Worm (Caenorhabditis elegans): ENCODE measurements around the gene ctns-1.

ctns-1 gene

DNA sequence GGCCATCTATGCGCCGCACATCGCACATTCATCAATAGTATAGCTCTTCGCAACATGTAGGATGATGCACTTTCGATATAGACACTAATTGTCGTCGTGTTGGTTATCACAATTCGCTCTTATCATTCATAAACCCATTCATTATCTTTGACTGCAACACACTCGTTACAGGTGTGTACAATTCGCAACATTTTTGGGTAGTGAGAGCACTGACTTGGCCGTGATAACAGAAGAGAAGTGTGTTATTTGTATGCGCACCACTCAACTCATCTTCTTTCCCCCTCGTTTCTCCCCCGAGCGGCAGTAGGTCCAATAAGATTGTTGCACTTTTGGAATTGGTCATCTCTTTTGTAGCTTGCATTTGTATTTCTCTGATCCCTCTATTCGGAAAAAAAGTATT lies 9.4 kb downstream of the ctns-1 start:
- no peak for TF ChIP-seq T26A8.4 (GFP tag; IDR thresholded peaks at IDR 0.05)
- no peak for TF ChIP-seq ceh-62 (tag; optimal IDR thresholded peaks at IDR 0.05)
- no peak for TF ChIP-seq rbr-2 (tag; optimal IDR thresholded peaks at IDR 0.05)
- TF ChIP-seq zip-2 (tag; optimal IDR thresholded peaks at IDR 0.05): no peak
- no peak for TF ChIP-seq hif-1 (tag; optimal IDR thresholded peaks at IDR 0.05)
- peak in 1 of 2 experiments; percentile 30 for TF ChIP-seq lsy-2 (tag; optimal IDR thresholded peaks at IDR 0.05)
- TF ChIP-seq daf-8 (GFP tag; IDR thresholded peaks at IDR 0.05): no peak
- TF ChIP-seq vab-7 (GFP tag; IDR thresholded peaks at IDR 0.05): no peak
- no peak for TF ChIP-seq spr-3 (GFP tag; optimal IDR thresholded peaks at IDR 0.05)
- TF ChIP-seq nhr-102 (tag; optimal IDR thresholded peaks at IDR 0.05): peak; percentile 5
- TF ChIP-seq dpl-1 (GFP tag; optimal IDR thresholded peaks at IDR 0.05): no peak
- TF ChIP-seq mxl-3 (GFP tag; optimal IDR thresholded peaks at IDR 0.05): peak; percentile 73
- no peak for TF ChIP-seq cey-2 (tag; optimal IDR thresholded peaks at IDR 0.05; ENCODE audit: borderline replicate concordance, insufficient read depth)
- no peak for TF ChIP-seq unc-130 (GFP tag; optimal IDR thresholded peaks at IDR 0.05)
- TF ChIP-seq gei-8 (GFP tag; optimal IDR thresholded peaks at IDR 0.05): no peak
- TF ChIP-seq lim-7 (GFP tag; IDR thresholded peaks at IDR 0.05): no peak
- no peak for TF ChIP-seq snpc-1.2 (GFP tag; IDR thresholded peaks at IDR 0.05)
- peak; percentile 72 for TF ChIP-seq dmd-6 (GFP tag; IDR thresholded peaks at IDR 0.05)
- TF ChIP-seq attf-4 (tag; optimal IDR thresholded peaks at IDR 0.05): no peak
- TF ChIP-seq Y48G9A.11 (GFP tag; IDR thresholded peaks at IDR 0.05): no peak
- no peak for TF ChIP-seq ZK546.5 (tag; optimal IDR thresholded peaks at IDR 0.05)
- peak; percentile 77 for TF ChIP-seq hlh-11 (tag; optimal IDR thresholded peaks at IDR 0.05)
- no peak for TF ChIP-seq tag-97 (GFP tag; IDR thresholded peaks at IDR 0.05)
- TF ChIP-seq fos-1 (tag; optimal IDR thresholded peaks at IDR 0.05): no peak
- peak; percentile 22 for TF ChIP-seq duxl-1 (tag; optimal IDR thresholded peaks at IDR 0.05; ENCODE audit: poor library complexity)
- no peak for TF ChIP-seq hmg-1.1 (GFP tag; IDR thresholded peaks at IDR 0.05)
- peak; percentile 54 for TF ChIP-seq mes-2 (tag; optimal IDR thresholded peaks at IDR 0.05; ENCODE audit: poor library complexity, severe bottlenecking)
- TF ChIP-seq F37D6.2 (tag; optimal IDR thresholded peaks at IDR 0.05): no peak
- TF ChIP-seq mep-1 (tag; optimal IDR thresholded peaks at IDR 0.05): peak; percentile 29
- no peak for TF ChIP-seq ceh-82 (tag; optimal IDR thresholded peaks at IDR 0.05)
- no peak for TF ChIP-seq ztf-7 (tag; optimal IDR thresholded peaks at IDR 0.05)
- no peak for TF ChIP-seq nhr-6 (tag; optimal IDR thresholded peaks at IDR 0.05)
- TF ChIP-seq dmd-9 (GFP tag; IDR thresholded peaks at IDR 0.05): no peak
- no peak for TF ChIP-seq daf-12 (tag; optimal IDR thresholded peaks at IDR 0.05)
- peak; percentile 50 for TF ChIP-seq dve-1 (tag; optimal IDR thresholded peaks at IDR 0.05; ENCODE audit: insufficient read depth)
- TF ChIP-seq aha-1 (tag): no peak
- no peak for TF ChIP-seq lir-3 (tag; optimal IDR thresholded peaks at IDR 0.05)
- no peak for TF ChIP-seq lin-29 (GFP tag; IDR thresholded peaks at IDR 0.05)
- TF ChIP-seq Y105C5A.15 (GFP tag; IDR thresholded peaks at IDR 0.05): no peak
- TF ChIP-seq jun-1 (tag; optimal IDR thresholded peaks at IDR 0.05): no peak
- TF ChIP-seq fkh-10 (GFP tag; optimal IDR thresholded peaks at IDR 0.05): no peak
- peak; percentile 4 for TF ChIP-seq nhr-10 (tag; optimal IDR thresholded peaks at IDR 0.05)
- TF ChIP-seq F49E8.2 (tag; optimal IDR thresholded peaks at IDR 0.05; ENCODE audit: borderline replicate concordance): no peak
- TF ChIP-seq zip-11 (GFP tag; IDR thresholded peaks at IDR 0.05): no peak
- TF ChIP-seq ama-1 (optimal IDR thresholded peaks at IDR 0.05): no peak
- no peak for TF ChIP-seq ceh-32 (tag; optimal IDR thresholded peaks at IDR 0.05; ENCODE audit: poor library complexity)
- no peak for TF ChIP-seq arid-1 (GFP tag; conservative IDR thresholded peaks at IDR 0.05)
- no peak for TF ChIP-seq ces-1 (GFP tag; optimal IDR thresholded peaks at IDR 0.05)
- peak; percentile 96 for TF ChIP-seq nhr-28 (tag; optimal IDR thresholded peaks at IDR 0.05)
- no peak for TF ChIP-seq snpc-4 (tag; optimal IDR thresholded peaks at IDR 0.05)
- TF ChIP-seq lin-38 (GFP tag; IDR thresholded peaks at IDR 0.05): no peak
- TF ChIP-seq saeg-2 (GFP tag; IDR thresholded peaks at IDR 0.05): no peak
- no peak for TF ChIP-seq sdz-12 (GFP tag; optimal IDR thresholded peaks at IDR 0.05)
